Fruit fly (Drosophila melanogaster) whole organism, embryonic: ENCODE results near the gene CG10254.

Experiments used
- ATbp ChIP-seq: fragments of 200-800 bp; sonication (Bioruptor generic); optimal IDR thresholded peaks from 2 replicates; lab custom pipeline; 2017; ENCODE audit warnings: missing biosample characterization, mild to moderate bottlenecking, missing genetic modification characterization, missing genetic modification reagents
- Blimp-1 ChIP-seq: fragments of 200-800 bp; sonication (Bioruptor generic); optimal IDR thresholded peaks from 3 replicates; lab custom pipeline; 2018; ENCODE audit warnings: missing biosample characterization, missing genetic modification characterization, mild to moderate bottlenecking, moderate library complexity, missing genetic modification reagents
- CG10209 ChIP-seq: fragments of 200-800 bp; sonication (Bioruptor generic); optimal IDR thresholded peaks from 3 replicates; lab custom pipeline; 2017; ENCODE audit warnings: missing biosample characterization, mild to moderate bottlenecking, missing genetic modification characterization, missing genetic modification reagents
- CG12769 ChIP-seq: fragments of 200-800 bp; sonication (Bioruptor generic); optimal IDR thresholded peaks from 2 replicates; lab custom pipeline; 2019; ENCODE audit warnings: missing biosample characterization, mild to moderate bottlenecking, missing genetic modification characterization, moderate library complexity
- CG15479 ChIP-seq: fragments of 200-800 bp; sonication (Bioruptor generic); optimal IDR thresholded peaks from 3 replicates; lab custom pipeline; 2019; ENCODE audit warnings: missing biosample characterization, mild to moderate bottlenecking, missing genetic modification characterization, moderate library complexity
- CG1603 ChIP-seq: fragments of 200-800 bp; sonication (Bioruptor generic); optimal IDR thresholded peaks from 2 replicates; lab custom pipeline; 2019; ENCODE audit warnings: missing biosample characterization, mild to moderate bottlenecking, missing genetic modification characterization, moderate library complexity
- CG16779 ChIP-seq: fragments of 200-800 bp; sonication (Bioruptor generic); IDR thresholded peaks from 2 replicates; pipeline ENCODE4 v1.3.6; 2022; ENCODE audit warnings: missing biosample characterization, missing genetic modification characterization
- CG17361 ChIP-seq: fragments of 200-800 bp; sonication (Bioruptor generic); IDR thresholded peaks from 3 replicates; pipeline ENCODE4 v1.3.6; 2022; ENCODE audit warnings: missing biosample characterization, missing genetic modification characterization
- CG30431 ChIP-seq: fragments of 200-800 bp; sonication (Bioruptor generic); optimal IDR thresholded peaks from 2 replicates; lab custom pipeline; 2017; ENCODE audit warnings: missing biosample characterization, missing genetic modification characterization
- CG31365 ChIP-seq: fragments of 200-800 bp; sonication (Bioruptor generic); optimal IDR thresholded peaks from 2 replicates; lab custom pipeline; 2018; ENCODE audit warnings: missing biosample characterization, mild to moderate bottlenecking, missing genetic modification characterization
- CG3407 ChIP-seq: fragments of 200-800 bp; sonication (Bioruptor generic); optimal IDR thresholded peaks from 2 replicates; lab custom pipeline; 2018; ENCODE audit warnings: missing biosample characterization, mild to moderate bottlenecking, missing genetic modification characterization
- CG5180 ChIP-seq: fragments of 200-800 bp; sonication (Bioruptor generic); optimal IDR thresholded peaks from 3 replicates; lab custom pipeline; 2017; ENCODE audit warnings: missing biosample characterization, missing genetic modification characterization, mild to moderate bottlenecking, moderate library complexity, missing genetic modification reagents
- CG6683 ChIP-seq: fragments of 200-800 bp; sonication (Bioruptor generic); optimal IDR thresholded peaks from 2 replicates; lab custom pipeline; 2017; ENCODE audit warnings: missing biosample characterization, mild to moderate bottlenecking, missing genetic modification characterization, missing genetic modification reagents
- CG8359 ChIP-seq: fragments of 200-800 bp; sonication (Bioruptor generic); optimal IDR thresholded peaks from 2 replicates; lab custom pipeline; 2017; ENCODE audit warnings: missing biosample characterization, mild to moderate bottlenecking, missing genetic modification characterization, borderline replicate concordance
- CG8765 ChIP-seq: fragments of 200-800 bp; sonication (Bioruptor generic); IDR thresholded peaks from 2 replicates; pipeline ENCODE4 v1.3.6; 2022; ENCODE audit warnings: missing biosample characterization, missing genetic modification characterization
- CTCF ChIP-seq: fragments of 200-800 bp; sonication (Bioruptor generic); optimal IDR thresholded peaks from 2 replicates; lab custom pipeline; 2017; ENCODE audit warnings: missing biosample characterization, mild to moderate bottlenecking, missing genetic modification characterization, moderate library complexity
- HHEX ChIP-seq: fragments of 200-800 bp; sonication (Bioruptor generic); optimal IDR thresholded peaks from 3 replicates; lab custom pipeline; 2017; ENCODE audit warnings: missing biosample characterization, mild to moderate bottlenecking, missing genetic modification characterization, missing genetic modification reagents
- HLH54F ChIP-seq: fragments of 200-800 bp; sonication (Bioruptor generic); optimal IDR thresholded peaks from 3 replicates; lab custom pipeline; 2016; ENCODE audit warnings: missing biosample characterization, missing genetic modification characterization
- HmgZ ChIP-seq: fragments of 200-800 bp; sonication (Bioruptor generic); optimal IDR thresholded peaks from 2 replicates; lab custom pipeline; 2018; ENCODE audit warnings: missing biosample characterization, mild to moderate bottlenecking, missing genetic modification characterization
- Hr39 ChIP-seq: fragments of >200 bp; optimal IDR thresholded peaks from 2 replicates; lab custom pipeline; 2017
- Kr ChIP-seq: fragments of 200-800 bp; sonication (Bioruptor generic); optimal IDR thresholded peaks from 2 replicates; lab custom pipeline; 2017; ENCODE audit warnings: missing biosample characterization, mild to moderate bottlenecking, missing genetic modification characterization
- MTF-1 ChIP-seq: fragments of 200-800 bp; sonication (Bioruptor generic); optimal IDR thresholded peaks from 2 replicates; lab custom pipeline; 2018; ENCODE audit warnings: missing biosample characterization, mild to moderate bottlenecking, missing genetic modification characterization, borderline replicate concordance
- Med ChIP-seq: fragments of 200-800 bp; sonication (Bioruptor generic); peaks from one replicate; lab custom pipeline; 2016; ENCODE audit warnings: missing biosample characterization, missing genetic modification characterization, mild to moderate bottlenecking, inconsistent platforms, moderate library complexity
- Nf-YA ChIP-seq: fragments of 200-800 bp; sonication (Bioruptor generic); IDR thresholded peaks from 2 replicates; pipeline ENCODE4 v1.3.6; 2022; ENCODE audit warnings: missing biosample characterization, missing genetic modification characterization
- Sox102F ChIP-seq: fragments of 200-800 bp; sonication (Bioruptor generic); optimal IDR thresholded peaks from 2 replicates; lab custom pipeline; 2018; ENCODE audit warnings: missing biosample characterization, mild to moderate bottlenecking, missing genetic modification characterization, moderate library complexity
- Sry-β ChIP-seq: fragments of 200-800 bp; sonication (Bioruptor generic); optimal IDR thresholded peaks from 2 replicates; lab custom pipeline; 2018; ENCODE audit warnings: missing biosample characterization, mild to moderate bottlenecking, missing genetic modification characterization, moderate library complexity
- ac ChIP-seq: fragments of 200-800 bp; sonication (Bioruptor generic); optimal IDR thresholded peaks from 3 replicates; lab custom pipeline; 2017; ENCODE audit warnings: missing biosample characterization, mild to moderate bottlenecking, missing genetic modification characterization
- ci ChIP-seq: fragments of 200-800 bp; sonication (Bioruptor generic); IDR thresholded peaks from 3 replicates; pipeline ENCODE4 v1.3.6; 2022; ENCODE audit warnings: missing biosample characterization, missing genetic modification characterization
- croc ChIP-seq: fragments of 200-800 bp; sonication (Bioruptor generic); conservative IDR thresholded peaks from 3 replicates; pipeline ENCODE4 v1.3.6; 2022; ENCODE audit warnings: missing biosample characterization, missing genetic modification characterization
- crp ChIP-seq, 2 experiments: fragments of 200-800 bp; sonication (Bioruptor generic); optimal IDR thresholded peaks; 2 replicates in 1 of 2; 3 replicates in 1 of 2; lab custom pipeline; 2017; ENCODE audit warnings: missing biosample characterization in 2 of 2, missing genetic modification characterization in 2 of 2, mild to moderate bottlenecking in 1 of 2, moderate library complexity in 1 of 2
- esg ChIP-seq: fragments of 200-800 bp; sonication (Bioruptor generic); conservative IDR thresholded peaks from 2 replicates; pipeline ENCODE4 v1.3.6; 2022; ENCODE audit warnings: missing biosample characterization, missing genetic modification characterization
- fd96Cb ChIP-seq: fragments of 200-800 bp; sonication (Bioruptor generic); optimal IDR thresholded peaks from 2 replicates; lab custom pipeline; 2018; ENCODE audit warnings: missing biosample characterization, mild to moderate bottlenecking, missing genetic modification characterization, moderate library complexity
- grn ChIP-seq: fragments of 200-800 bp; sonication (Bioruptor generic); optimal IDR thresholded peaks from 3 replicates; lab custom pipeline; 2017; ENCODE audit warnings: missing biosample characterization, missing genetic modification characterization
- gro ChIP-seq: fragments of 200-800 bp; sonication (Bioruptor generic); optimal IDR thresholded peaks from 2 replicates; lab custom pipeline; 2016; ENCODE audit warnings: missing biosample characterization, missing genetic modification characterization
- mirr ChIP-seq: fragments of 200-800 bp; sonication (Bioruptor generic); optimal IDR thresholded peaks from 3 replicates; lab custom pipeline; 2018; ENCODE audit warnings: missing biosample characterization, mild to moderate bottlenecking, missing genetic modification characterization
- nom ChIP-seq: fragments of 200-800 bp; sonication (Bioruptor generic); optimal IDR thresholded peaks from 2 replicates; lab custom pipeline; 2017; ENCODE audit warnings: missing biosample characterization, missing genetic modification characterization, mild to moderate bottlenecking, moderate library complexity, missing genetic modification reagents
- oc ChIP-seq: fragments of 200-800 bp; sonication (Bioruptor generic); optimal IDR thresholded peaks from 2 replicates; lab custom pipeline; 2018; ENCODE audit warnings: missing biosample characterization, mild to moderate bottlenecking, missing genetic modification characterization, moderate library complexity
- prd ChIP-seq, 3 experiments: fragments of >200 bp in 2 of 3; fragments of 200-800 bp in 1 of 3; sonication (Bioruptor generic) in 1 of 3; optimal IDR thresholded peaks in 2 of 3; IDR thresholded peaks in 1 of 3; 2 replicates in 2 of 3; 3 replicates in 1 of 3; pipeline versions ENCODE4 v1.3.6 to Lab custom; 2017 to 2022; ENCODE audit warnings: missing biosample characterization in 1 of 3, missing genetic modification characterization in 1 of 3
- run ChIP-seq: fragments of 200-800 bp; sonication (Bioruptor generic); optimal IDR thresholded peaks from 3 replicates; lab custom pipeline; 2018; ENCODE audit warnings: missing biosample characterization, mild to moderate bottlenecking, missing genetic modification characterization
- sens ChIP-seq: fragments of 200-800 bp; sonication (Bioruptor generic); peaks from one replicate; lab custom pipeline; 2016; ENCODE audit warnings: missing biosample characterization, missing genetic modification characterization
- shn ChIP-seq: fragments of 200-800 bp; sonication (Bioruptor generic); optimal IDR thresholded peaks from 3 replicates; lab custom pipeline; 2016; ENCODE audit warnings: missing biosample characterization, missing genetic modification characterization
- so ChIP-seq: fragments of 200-800 bp; sonication (Bioruptor generic); IDR thresholded peaks from 3 replicates; pipeline ENCODE4 v1.3.6; 2022; ENCODE audit warnings: missing biosample characterization, missing genetic modification characterization
- tll ChIP-seq, 2 experiments: fragments of 200-800 bp in 1 of 2; fragments of >200 bp in 1 of 2; sonication (Bioruptor generic) in 1 of 2; optimal IDR thresholded peaks; 2 replicates each; lab custom pipeline; 2017 to 2019; ENCODE audit warnings: missing biosample characterization in 2 of 2, missing genetic modification characterization in 2 of 2, mild to moderate bottlenecking in 1 of 2, moderate library complexity in 1 of 2
- tna ChIP-seq: fragments of 200-800 bp; sonication (Bioruptor generic); IDR thresholded peaks from 2 replicates; pipeline ENCODE4 v1.3.6; 2022; ENCODE audit warnings: missing biosample characterization, missing genetic modification characterization; ENCODE audit not compliant: partially characterized antibody
- trem ChIP-seq: fragments of 200-800 bp; optimal IDR thresholded peaks from 3 replicates; lab custom pipeline; 2019; ENCODE audit warnings: missing biosample characterization, mild to moderate bottlenecking, missing genetic modification characterization, moderate library complexity
- vvl ChIP-seq: fragments of 200-800 bp; sonication (Bioruptor generic); IDR thresholded peaks from 2 replicates; pipeline ENCODE4 v1.3.6; 2022; ENCODE audit warnings: missing biosample characterization, missing genetic modification characterization

The CG10254 gene

dm6 chr3R:23694579-23695033, at the start of gene CG10254 (continued):
- TF ChIP-seq tna (GFP tag; lab: Robert Waterston, UW) (no peak), CTCF (GFP tag; lab: Kevin White, UChicago) (peak; percentile 73)
- TF ChIP-seq, all 482 proteins: peak for 31

dm6 chr3R:23740968-23741367, 46.2 kb upstream of the CG10254 start:
- TF ChIP-seq so (GFP tag; lab: Robert Waterston, UW) (no peak), esg (GFP tag; lab: Robert Waterston, UW) (no peak), CG5180 (no peak), CG6683 (GFP tag; lab: Kevin White, UChicago) (no peak), Blimp-1 (GFP tag; lab: Kevin White, UChicago) (peak; percentile 91), HLH54F (GFP tag; lab: Kevin White, UChicago) (no peak), Nf-YA (no peak), HmgZ (tag; lab: Kevin White, UChicago) (no peak), trem (tag; lab: Kevin White, UChicago) (no peak), gro (GFP tag; lab: Kevin White, UChicago) (no peak), run (tag; lab: Kevin White, UChicago) (peak; percentile 12), mirr (GFP tag; lab: Kevin White, UChicago) (no peak), CG16779 (GFP tag; lab: Robert Waterston, UW) (no peak), shn (GFP tag; lab: Kevin White, UChicago) (no peak), ci (GFP tag; lab: Robert Waterston, UW) (no peak), vvl (GFP tag; lab: Robert Waterston, UW) (peak; percentile 50; the same call in 1 of the 2 replicates), crp (GFP tag; optimal IDR thresholded peaks at IDR 0.05; lab: Kevin White, UChicago) (no peak), grn (peak; percentile 33), oc (tag; lab: Kevin White, UChicago) (peak; percentile 4), Kr (GFP tag; lab: Kevin White, UChicago) (no peak), Sox102F (no peak), Hr39 (no peak), CG12769 (tag; lab: Kevin White, UChicago) (peak; percentile 13), CG17361 (GFP tag; lab: Robert Waterston, UW) (no peak)

dm6 chr3R:23737676-23738574, 43.1 kb upstream of the CG10254 start:
- TF ChIP-seq nom (GFP tag; lab: Kevin White, UChicago), result peak; percentile 5
- no peak for TF ChIP-seq CG8765
- peak; percentile 77 for TF ChIP-seq sens
- TF ChIP-seq CG31365, result peak; percentile 10
- TF ChIP-seq ac (GFP tag; lab: Kevin White, UChicago), result peak; percentile 17
- peak; percentile 9 for TF ChIP-seq ATbp (GFP tag; lab: Kevin White, UChicago)
- TF ChIP-seq fd96Cb (tag; lab: Kevin White, UChicago), result no peak
- peak; percentile 4 for TF ChIP-seq CG15479 (GFP tag; lab: Kevin White, UChicago)
- peak; percentile 10 for TF ChIP-seq CG10209
- TF ChIP-seq HHEX (GFP tag; lab: Kevin White, UChicago), result no peak
- no peak for TF ChIP-seq CG30431 (GFP tag; lab: Kevin White, UChicago)
- TF ChIP-seq prd (optimal IDR thresholded peaks at IDR 0.05; lab: Kevin White, UChicago), result no peak
- 0 out of 3 replicates have a peak, but pooled peaks have one; percentile 14 for TF ChIP-seq prd (GFP tag; IDR thresholded peaks at IDR 0.05; lab: Robert Waterston, UW)
- peak; percentile 3 for TF ChIP-seq CG1603 (tag; lab: Kevin White, UChicago)
- peak in 1 of 2 experiments; percentile 74 for TF ChIP-seq tll (GFP tag; optimal IDR thresholded peaks at IDR 0.05; lab: Kevin White, UChicago)
- TF ChIP-seq croc, result no peak
- TF ChIP-seq CG8359 (GFP tag; lab: Kevin White, UChicago), result peak; percentile 54
- TF ChIP-seq MTF-1 (GFP tag; lab: Kevin White, UChicago), result peak; percentile 6
- peak; percentile 18 for TF ChIP-seq CG3407 (GFP tag; lab: Kevin White, UChicago)
- peak; percentile 57 for TF ChIP-seq Med
- no peak for TF ChIP-seq Sry-β (GFP tag; lab: Kevin White, UChicago)
